Worm (Caenorhabditis elegans): Measurements from ENCODE around the gene sptl-2.
A peak's percentile ranks its signal among the peaks of the same experiment; 100 is the strongest.

sptl-2 gene

DNA sequence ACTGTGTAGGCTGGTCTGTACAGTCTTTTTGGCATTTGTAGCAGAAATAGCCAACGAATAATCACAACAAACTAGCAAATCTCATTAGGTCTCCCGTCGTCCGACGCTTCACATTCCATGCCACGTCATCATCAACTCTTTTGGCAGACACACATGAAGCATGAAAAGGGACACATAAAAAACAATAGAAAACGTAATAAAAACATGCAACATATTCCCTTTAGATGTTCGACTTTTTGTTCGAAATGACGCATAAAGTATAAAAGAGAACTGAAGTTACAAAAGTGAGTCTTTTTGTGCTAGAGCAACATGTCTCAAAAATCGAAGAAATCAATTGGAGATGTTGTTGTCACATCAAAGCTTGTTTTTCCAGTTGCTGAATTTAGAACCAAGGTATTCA lies 34.8 kb downstream of the sptl-2 start, which contains the start of gene sth-1:
sth-1 (plus strand) TSS at position 301 of the 400 bp plus-strand sequence.
- TF ChIP-seq hlh-4 (tag; optimal IDR thresholded peaks at IDR 0.05) (no peak), snpc-4 (tag; optimal IDR thresholded peaks at IDR 0.05) (no peak), efl-1 (optimal IDR thresholded peaks at IDR 0.05) (no peak), efl-1 (GFP tag; optimal IDR thresholded peaks at IDR 0.05 in 1 of 2) (no peak), fos-1 (tag; optimal IDR thresholded peaks at IDR 0.05) (no peak), jun-1 (tag; optimal IDR thresholded peaks at IDR 0.05) (no peak), mdl-1 (tag; optimal IDR thresholded peaks at IDR 0.05) (no peak), unc-62 (GFP tag; optimal IDR thresholded peaks at IDR 0.05) (no peak), nhr-20 (tag; optimal IDR thresholded peaks at IDR 0.05) (no peak), pax-3 (tag; optimal IDR thresholded peaks at IDR 0.05) (no peak), nhr-11 (tag; optimal IDR thresholded peaks at IDR 0.05) (no peak), ztf-11 (tag; optimal IDR thresholded peaks at IDR 0.05) (no peak), ceh-82 (tag; optimal IDR thresholded peaks at IDR 0.05) (no peak), lin-35 (GFP tag; optimal IDR thresholded peaks at IDR 0.05) (no peak)

- TF ChIP-seq nhr-85 (tag) (peak; percentile 9), efl-3 (GFP tag; optimal IDR thresholded peaks at IDR 0.05) (no peak), jun-1 (tag; optimal IDR thresholded peaks at IDR 0.05) (no peak), blmp-1 (tag; optimal IDR thresholded peaks at IDR 0.05) (peak; percentile 16), swsn-7 (tag; optimal IDR thresholded peaks at IDR 0.05) (no peak), nhr-11 (tag; optimal IDR thresholded peaks at IDR 0.05) (no peak), zip-4 (GFP tag; optimal IDR thresholded peaks at IDR 0.05) (no peak), tbx-2 (tag; optimal IDR thresholded peaks at IDR 0.05) (no peak), unc-30 (tag; optimal IDR thresholded peaks at IDR 0.05) (no peak)
Observed at ce11 chrV:8054130-8054529, 37.1 kb downstream of the sptl-2 start, which contains the start of gene ZC513.2. ZC513.2 (plus strand) TSS chrV:8054430.

- TF ChIP-seq blmp-1 (tag; optimal IDR thresholded peaks at IDR 0.05) (peak; percentile 79), nhr-12 (tag; optimal IDR thresholded peaks at IDR 0.05) (no peak)
Observed at ce11 chrV:8055170-8055569, 38.2 kb downstream of the sptl-2 start.

- TF ChIP-seq grh-1 (GFP tag; IDR thresholded peaks at IDR 0.05): 0 out of 2 replicates have a peak, but pooled peaks have one; percentile 14
Observed at ce11 chrV:8057771-8058170, 40.8 kb downstream of the sptl-2 start.

- TF ChIP-seq mab-9 (GFP tag; IDR thresholded peaks at IDR 0.05) (no peak), elt-2 (tag; optimal IDR thresholded peaks at IDR 0.05) (no peak), zag-1 (tag; optimal IDR thresholded peaks at IDR 0.05) (no peak), fkh-10 (GFP tag; optimal IDR thresholded peaks at IDR 0.05) (no peak), C04F5.9 (tag; optimal IDR thresholded peaks at IDR 0.05) (no peak), unc-30 (tag; optimal IDR thresholded peaks at IDR 0.05) (no peak), sup-37 (GFP tag; optimal IDR thresholded peaks at IDR 0.05) (no peak), hlh-4 (tag; optimal IDR thresholded peaks at IDR 0.05) (no peak), hlh-17 (GFP tag; optimal IDR thresholded peaks at IDR 0.05; ENCODE audit: borderline replicate concordance) (no peak), xbp-1 (tag; optimal IDR thresholded peaks at IDR 0.05) (no peak), unc-62 (GFP tag; optimal IDR thresholded peaks at IDR 0.05) (no peak)
Observed at ce11 chrV:8058359-8058758, 41.4 kb downstream of the sptl-2 start, which contains the start of gene str-138. str-138 (plus strand) TSS chrV:8058659.

- no peak for TF ChIP-seq zip-4 (GFP tag; optimal IDR thresholded peaks at IDR 0.05)
- TF ChIP-seq lin-13 (GFP tag; optimal IDR thresholded peaks at IDR 0.05): no peak
- no peak for TF ChIP-seq F16B12.6 (tag; optimal IDR thresholded peaks at IDR 0.05)
- no peak for TF ChIP-seq unc-98 (GFP tag; IDR thresholded peaks at IDR 0.05)
- TF ChIP-seq nhr-76 (tag; optimal IDR thresholded peaks at IDR 0.05): no peak
- no peak for TF ChIP-seq sptf-1 (tag; optimal IDR thresholded peaks at IDR 0.05)
- no peak for TF ChIP-seq nhr-84 (tag; optimal IDR thresholded peaks at IDR 0.05)
- TF ChIP-seq nhr-19 (GFP tag; conservative IDR thresholded peaks at IDR 0.05): no peak
- no peak for TF ChIP-seq ceh-88 (GFP tag; IDR thresholded peaks at IDR 0.05)
- TF ChIP-seq ceh-63 (GFP tag; optimal IDR thresholded peaks at IDR 0.05): no peak
- no peak for TF ChIP-seq xbp-1 (tag; optimal IDR thresholded peaks at IDR 0.05)
- no peak for TF ChIP-seq zag-1 (tag; optimal IDR thresholded peaks at IDR 0.05)
- no peak for TF ChIP-seq mep-1 (tag; optimal IDR thresholded peaks at IDR 0.05)
- TF ChIP-seq nhr-71 (tag; optimal IDR thresholded peaks at IDR 0.05): no peak
- TF ChIP-seq rnt-1 (tag; optimal IDR thresholded peaks at IDR 0.05): no peak
- TF ChIP-seq blmp-1 (tag; optimal IDR thresholded peaks at IDR 0.05): no peak
- no peak for TF ChIP-seq nhr-12 (tag; optimal IDR thresholded peaks at IDR 0.05)
- no peak for TF ChIP-seq nhr-77 (tag; optimal IDR thresholded peaks at IDR 0.05)
- TF ChIP-seq nhr-47 (tag; optimal IDR thresholded peaks at IDR 0.05): no peak
Observed at ce11 chrV:8062074-8062473, 45.1 kb downstream of the sptl-2 start, which contains the start of gene str-139. str-139 (minus strand) TSS chrV:8062174.

Measured in whole organism, L1 larva.